Worm (Caenorhabditis elegans) whole organism, L4/young adult: ENCODE data around the gene fbxb-105.

Source experiments
- W03F9.2 ChIP-seq: fragments of 150-350 bp; optimal IDR thresholded peaks from 2 replicates; lab custom pipeline; 2014; ENCODE audit warnings: missing biosample characterization, missing genetic modification characterization
- dao-5 ChIP-seq: sonication (generic microtip); optimal IDR thresholded peaks from 2 replicates; lab custom pipeline; 2016; ENCODE audit warnings: missing genotype, missing genetic modification characterization, moderate library complexity, missing compliant biosample characterization
- him-1 ChIP-seq: sonication (generic microtip); optimal IDR thresholded peaks from 2 replicates; lab custom pipeline; 2016; ENCODE audit warnings: missing genotype, missing genetic modification reagents, missing genetic modification characterization, missing compliant biosample characterization

ce11 chrII:2730647-2731046, 40.0 kb downstream of the fbxb-105 start:
- TF ChIP-seq W03F9.2 (tag; lab: Kevin White, UChicago), result no peak
- no peak for TF ChIP-seq dao-5 (tag; lab: Kevin White, UChicago)
- TF ChIP-seq him-1 (tag; lab: Kevin White, UChicago), result no peak
